Fruit fly (Drosophila melanogaster): Measurements from ENCODE around the gene Nf-YC.

Gene Nf-YC

dm6 chrX:6793390-6793789 lies 27.3 kb downstream of the Nf-YC start (continued):
- TF ChIP-seq vri (GFP tag; optimal IDR thresholded peaks at IDR 0.05) (peak; percentile 23), CG4318 (GFP tag; optimal IDR thresholded peaks at IDR 0.05) (peak; percentile 90), salr (GFP tag; optimal IDR thresholded peaks at IDR 0.05) (peak; percentile 28 to 72), Eip78C (GFP tag) (peak; percentile 93), Hr38 (GFP tag; optimal IDR thresholded peaks at IDR 0.05) (peak; percentile 75), Smox (GFP tag; optimal IDR thresholded peaks at IDR 0.05) (peak; percentile 45), CG15336 (GFP tag; IDR thresholded peaks at IDR 0.05) (peak; percentile 94), CG11902 (GFP tag; optimal IDR thresholded peaks at IDR 0.05) (peak; percentile 26), CG6854 (GFP tag; optimal IDR thresholded peaks at IDR 0.05) (no peak), CG8119 (GFP tag; IDR thresholded peaks at IDR 0.05) (peak; percentile 93), Blimp-1 (GFP tag; optimal IDR thresholded peaks at IDR 0.05) (no peak), CG8632 (GFP tag; optimal IDR thresholded peaks at IDR 0.05) (peak; percentile 63), Ets96B (tag; optimal IDR thresholded peaks at IDR 0.05) (no peak), CG6808 (GFP tag; optimal IDR thresholded peaks at IDR 0.05) (peak; percentile 36), Eip93F (GFP tag; optimal IDR thresholded peaks at IDR 0.05) (no peak), CG10669 (GFP tag; optimal IDR thresholded peaks at IDR 0.05) (peak; percentile 45), CG3032 (tag; optimal IDR thresholded peaks at IDR 0.05) (peak; percentile 38)

- TF ChIP-seq Gug (GFP tag; IDR thresholded peaks at IDR 0.05): peak; percentile 37; the same call in 1 of the 2 replicates
- peak; percentile 29; the same call in 1 of the 2 replicates for TF ChIP-seq CG15336 (GFP tag; IDR thresholded peaks at IDR 0.05)
- TF ChIP-seq CG6163 (GFP tag; IDR thresholded peaks at IDR 0.05): peak; percentile 60; the same call in 1 of the 3 replicates
- TF ChIP-seq CG9139 (GFP tag; optimal IDR thresholded peaks at IDR 0.05): no peak
- TF ChIP-seq CG11294 (GFP tag; IDR thresholded peaks at IDR 0.05): peak; percentile 37; the same call in 1 of the 2 replicates
- TF ChIP-seq eg (GFP tag; IDR thresholded peaks at IDR 0.05): peak; percentile 68
Observed at dm6 chrX:6792891-6793290, 27.8 kb downstream of the Nf-YC start.

dm6 chrX:6791531-6791930 lies 29.2 kb downstream of the Nf-YC start:
- TF ChIP-seq ss (GFP tag; optimal IDR thresholded peaks at IDR 0.05) (no peak), Sox102F (GFP tag; optimal IDR thresholded peaks at IDR 0.05) (peak; percentile 78), Gug (GFP tag; IDR thresholded peaks at IDR 0.05) (peak; percentile 74), CG10669 (GFP tag; optimal IDR thresholded peaks at IDR 0.05) (no peak), cyc (GFP tag; optimal IDR thresholded peaks at IDR 0.05) (peak; percentile 75), CG11294 (GFP tag; IDR thresholded peaks at IDR 0.05) (peak; percentile 70; the same call in 1 of the 2 replicates), dac (GFP tag; optimal IDR thresholded peaks at IDR 0.05) (peak; percentile 87), pdm3 (GFP tag; optimal IDR thresholded peaks at IDR 0.05) (no peak), Hr38 (GFP tag; optimal IDR thresholded peaks at IDR 0.05) (no peak), acj6 (GFP tag; optimal IDR thresholded peaks at IDR 0.05) (peak; percentile 67), Lpt (GFP tag; optimal IDR thresholded peaks at IDR 0.05) (peak; percentile 69), CG8632 (GFP tag; optimal IDR thresholded peaks at IDR 0.05) (peak; percentile 63), fd85E (GFP tag; optimal IDR thresholded peaks at IDR 0.05) (no peak), Hr39 (GFP tag; optimal IDR thresholded peaks at IDR 0.05) (no peak), Met (GFP tag; optimal IDR thresholded peaks at IDR 0.05) (no peak), topi (GFP tag; optimal IDR thresholded peaks at IDR 0.05) (peak; percentile 77), eg (GFP tag; IDR thresholded peaks at IDR 0.05) (peak; percentile 93), CG3919 (GFP tag; optimal IDR thresholded peaks at IDR 0.05) (peak; percentile 74), CG6854 (GFP tag; optimal IDR thresholded peaks at IDR 0.05) (no peak), Blimp-1 (GFP tag; optimal IDR thresholded peaks at IDR 0.05) (no peak), CG31627 (GFP tag; optimal IDR thresholded peaks at IDR 0.05) (peak; percentile 71), CG6792 (GFP tag; optimal IDR thresholded peaks at IDR 0.05) (peak; percentile 64), Sox15 (GFP tag; optimal IDR thresholded peaks at IDR 0.05) (peak; percentile 38), fd59A (GFP tag; optimal IDR thresholded peaks at IDR 0.05) (no peak), CG6808 (GFP tag; optimal IDR thresholded peaks at IDR 0.05) (no peak), Ets21C (GFP tag; optimal IDR thresholded peaks at IDR 0.05) (peak; percentile 41), CG11902 (GFP tag; optimal IDR thresholded peaks at IDR 0.05) (peak; percentile 33), spab (GFP tag; optimal IDR thresholded peaks at IDR 0.05) (no peak), CG10631 (GFP tag; optimal IDR thresholded peaks at IDR 0.05) (no peak), CG8319 (GFP tag; optimal IDR thresholded peaks at IDR 0.05) (peak; percentile 35), CG8119 (GFP tag; IDR thresholded peaks at IDR 0.05) (peak; percentile 92), achi (GFP tag; optimal IDR thresholded peaks at IDR 0.05) (peak; percentile 74), dsx (GFP tag; optimal IDR thresholded peaks at IDR 0.05; ENCODE audit: poor library complexity, severe bottlenecking) (no peak), Smox (GFP tag; optimal IDR thresholded peaks at IDR 0.05) (no peak), salr (GFP tag; optimal IDR thresholded peaks at IDR 0.05) (peak in 1 of 2 experiments; percentile 49), Sox14 (GFP tag; optimal IDR thresholded peaks at IDR 0.05) (peak; percentile 60), CG4318 (GFP tag; optimal IDR thresholded peaks at IDR 0.05) (no peak), Eip75B (GFP tag; optimal IDR thresholded peaks at IDR 0.05) (peak; percentile 64)
